Worm (Caenorhabditis elegans) whole organism, mixed stage, embryonic: Measurements from ENCODE around the gene iglr-1.

Source experiments
- M03D4.4 ChIP-seq: sonication (generic microtip); optimal IDR thresholded peaks from 2 replicates; lab custom pipeline; 2017; ENCODE audit warnings: mild to moderate bottlenecking, missing genetic modification characterization, missing compliant biosample characterization
- bed-3 ChIP-seq: fragments of 200-800 bp; sonication (Bioruptor generic); optimal IDR thresholded peaks from 3 replicates; lab custom pipeline; 2018; ENCODE audit warnings: mild to moderate bottlenecking, missing genetic modification characterization, moderate library complexity, missing compliant biosample characterization
- ceh-39 ChIP-seq: fragments of 150-350 bp; optimal IDR thresholded peaks from 2 replicates; lab custom pipeline; 2014; ENCODE audit warnings: missing biosample characterization, missing genetic modification characterization
- ceh-43 ChIP-seq: fragments of 200-800 bp; sonication (Bioruptor generic); optimal IDR thresholded peaks from 2 replicates; lab custom pipeline; 2018; ENCODE audit warnings: mild to moderate bottlenecking, missing genetic modification characterization, moderate library complexity, missing compliant biosample characterization
- ceh-83 ChIP-seq: fragments of 200-800 bp; sonication (Bioruptor generic); optimal IDR thresholded peaks from 2 replicates; lab custom pipeline; 2018; ENCODE audit warnings: mild to moderate bottlenecking, missing genetic modification characterization, missing compliant biosample characterization
- ces-1 ChIP-seq: fragments of 150-350 bp; optimal IDR thresholded peaks from 2 replicates; lab custom pipeline; 2014; ENCODE audit warnings: missing biosample characterization, missing genetic modification reagents, missing genetic modification characterization
- cnd-1 ChIP-seq: fragments of 200-800 bp; sonication (Bioruptor generic); optimal IDR thresholded peaks from 2 replicates; lab custom pipeline; 2018; ENCODE audit warnings: mild to moderate bottlenecking, missing genetic modification characterization, missing compliant biosample characterization
- drap-1 ChIP-seq: fragments of 200-800 bp; sonication (Bioruptor generic); optimal IDR thresholded peaks from 3 replicates; lab custom pipeline; 2018; ENCODE audit warnings: mild to moderate bottlenecking, missing genetic modification characterization, missing compliant biosample characterization
- elt-3 ChIP-seq: fragments of 150-350 bp; optimal IDR thresholded peaks from 2 replicates; lab custom pipeline; 2014; ENCODE audit warnings: missing biosample characterization, missing genetic modification characterization
- hlh-1 ChIP-seq: fragments of 150-350 bp; optimal IDR thresholded peaks from 2 replicates; lab custom pipeline; 2014; ENCODE audit warnings: missing biosample characterization, missing genetic modification reagents, missing genetic modification characterization
- lin-13 ChIP-seq: fragments of 150-350 bp; optimal IDR thresholded peaks from 2 replicates; lab custom pipeline; 2014; ENCODE audit warnings: missing biosample characterization, missing genetic modification characterization
- lsy-2 ChIP-seq: fragments of 150-350 bp; optimal IDR thresholded peaks from 2 replicates; lab custom pipeline; 2014; ENCODE audit warnings: missing biosample characterization, missing genetic modification characterization
- mab-5 ChIP-seq: fragments of 150-350 bp; optimal IDR thresholded peaks from 2 replicates; lab custom pipeline; 2014; ENCODE audit warnings: missing biosample characterization, missing genetic modification characterization
- mep-1 ChIP-seq: fragments of 150-350 bp; optimal IDR thresholded peaks from 2 replicates; lab custom pipeline; 2017; ENCODE audit warnings: missing biosample characterization, missing genetic modification reagents, missing genetic modification characterization, inconsistent platforms
- mls-2 ChIP-seq: sonication (generic microtip); optimal IDR thresholded peaks from 2 replicates; lab custom pipeline; 2016; ENCODE audit warnings: mild to moderate bottlenecking, missing genetic modification characterization, moderate library complexity, missing compliant biosample characterization
- nhr-12 ChIP-seq: fragments of 150-350 bp; optimal IDR thresholded peaks from 2 replicates; lab custom pipeline; 2014; ENCODE audit warnings: missing biosample characterization, missing genetic modification characterization
- nhr-237 ChIP-seq: fragments of 150-350 bp; optimal IDR thresholded peaks from 2 replicates; lab custom pipeline; 2014; ENCODE audit warnings: missing biosample characterization, missing genetic modification characterization
- nhr-28 ChIP-seq: fragments of 150-350 bp; optimal IDR thresholded peaks from 2 replicates; lab custom pipeline; 2014; ENCODE audit warnings: missing biosample characterization, missing genetic modification characterization
- nhr-76 ChIP-seq: sonication (generic microtip); optimal IDR thresholded peaks from 2 replicates; lab custom pipeline; 2017; ENCODE audit warnings: missing biosample characterization, missing genetic modification characterization
- pha-4 ChIP-seq: fragments of 150-350 bp; optimal IDR thresholded peaks from 2 replicates; lab custom pipeline; 2018; ENCODE audit warnings: missing biosample characterization, missing genetic modification reagents, missing genetic modification characterization
- tbx-8 ChIP-seq: fragments of 200-800 bp; sonication (Bioruptor generic); optimal IDR thresholded peaks from 2 replicates; lab custom pipeline; 2018; ENCODE audit warnings: mild to moderate bottlenecking, missing genetic modification characterization, moderate library complexity, missing compliant biosample characterization
- unc-120 ChIP-seq: sonication (generic microtip); optimal IDR thresholded peaks from 2 replicates; lab custom pipeline; 2017; ENCODE audit warnings: missing genetic modification characterization, missing compliant biosample characterization; ENCODE audit not compliant: poor library complexity, severe bottlenecking
- unc-39 ChIP-seq: fragments of 150-350 bp; optimal IDR thresholded peaks from 2 replicates; lab custom pipeline; 2014; ENCODE audit warnings: missing biosample characterization, missing genetic modification characterization
- zip-8 ChIP-seq: fragments of 150-350 bp; optimal IDR thresholded peaks from 2 replicates; lab custom pipeline; 2014; ENCODE audit warnings: missing biosample characterization, missing genetic modification characterization

The iglr-1 gene

ce11 chrX:14979388-14979787 is 11.8 kb downstream of the iglr-1 start, which contains the start of gene emre-1:
TSS of gene emre-1 (plus strand) at chrX:14979688.
- TF ChIP-seq nhr-28 (tag; lab: Kevin White, UChicago) (no peak), ceh-43 (GFP tag; lab: Kevin White, UChicago) (no peak), ces-1 (GFP tag; lab: Kevin White, UChicago) (no peak), cnd-1 (tag; lab: Kevin White, UChicago) (no peak), pha-4 (tag; lab: Kevin White, UChicago) (no peak), lin-13 (no peak), zip-8 (tag; lab: Kevin White, UChicago) (no peak), drap-1 (GFP tag; lab: Kevin White, UChicago) (no peak), mls-2 (tag; lab: Kevin White, UChicago) (no peak), M03D4.4 (no peak), ceh-83 (GFP tag; lab: Kevin White, UChicago) (no peak)

- TF ChIP-seq hlh-1 (tag; lab: Kevin White, UChicago) (peak; percentile 53), ceh-43 (GFP tag; lab: Kevin White, UChicago) (no peak), nhr-237 (tag; lab: Kevin White, UChicago) (no peak), elt-3 (tag; lab: Kevin White, UChicago) (no peak), zip-8 (tag; lab: Kevin White, UChicago) (no peak), nhr-76 (tag; lab: Kevin White, UChicago) (no peak), ces-1 (GFP tag; lab: Kevin White, UChicago) (peak; percentile 13), unc-120 (tag; lab: Kevin White, UChicago) (peak; percentile 0), unc-39 (no peak)
- TF ChIP-seq, all 35 proteins: peak for 3
Measured at ce11 chrX:14978756-14979155, 12.4 kb downstream of the iglr-1 start.

ce11 chrX:14976840-14977534 is 14.2 kb downstream of the iglr-1 start:
- no peak for TF ChIP-seq tbx-8 (GFP tag; lab: Kevin White, UChicago)
- peak; percentile 87 for TF ChIP-seq ces-1 (GFP tag; lab: Kevin White, UChicago)

- TF ChIP-seq nhr-12 (no peak), nhr-237 (tag; lab: Kevin White, UChicago) (peak; percentile 68), ces-1 (GFP tag; lab: Kevin White, UChicago) (peak; percentile 70), ceh-39 (tag; lab: Kevin White, UChicago) (peak; percentile 29), mep-1 (peak; percentile 82), mls-2 (tag; lab: Kevin White, UChicago) (peak; percentile 65), unc-120 (tag; lab: Kevin White, UChicago) (peak; percentile 45), lsy-2 (tag; lab: Kevin White, UChicago) (no peak)
Measured at ce11 chrX:14975467-14976167, 15.6 kb downstream of the iglr-1 start, which contains the start of gene F20D1.3. TSS of gene F20D1.3 (plus strand) at chrX:14976117.

ce11 chrX:14973085-14973484 is 18.1 kb downstream of the iglr-1 start:
- TF ChIP-seq bed-3 (GFP tag; lab: Kevin White, UChicago) (no peak), pha-4 (tag; lab: Kevin White, UChicago) (no peak), mab-5 (no peak), tbx-8 (GFP tag; lab: Kevin White, UChicago) (no peak), nhr-12 (no peak)

ce11 chrX:14970221-14970801 is 20.9 kb downstream of the iglr-1 start, which contains the start of the genes flwr-1 and tbc-1:
TSS of gene flwr-1 (minus strand) at chrX:14970271.
TSS of gene tbc-1 (plus strand) at chrX:14970751.
- TF ChIP-seq tbx-8 (GFP tag; lab: Kevin White, UChicago) (no peak), ceh-43 (GFP tag; lab: Kevin White, UChicago) (peak; percentile 18), ces-1 (GFP tag; lab: Kevin White, UChicago) (peak; percentile 60), unc-120 (tag; lab: Kevin White, UChicago) (peak; percentile 35), M03D4.4 (no peak)
